Fruit fly (Drosophila melanogaster): ENCODE results near the gene ppk27.
A peak's percentile ranks its signal among the peaks of the same experiment; 100 is the strongest.

Gene ppk27

dm6 chr3L:3802677-3803076 is 47.7 kb upstream of the ppk27 start (continued):
- TF ChIP-seq CG10147 (GFP tag; optimal IDR thresholded peaks at IDR 0.05), result peak; percentile 63
- TF ChIP-seq Spps (tag; optimal IDR thresholded peaks at IDR 0.05), result no peak
- peak; percentile 71 for TF ChIP-seq dmrt99B (tag; optimal IDR thresholded peaks at IDR 0.05)
- TF ChIP-seq tgo (GFP tag; IDR thresholded peaks at IDR 0.05), result peak; percentile 81
- peak; percentile 56 for TF ChIP-seq CG11723 (GFP tag; optimal IDR thresholded peaks at IDR 0.05)
- peak; percentile 80 for TF ChIP-seq CG13424 (tag; optimal IDR thresholded peaks at IDR 0.05)
- TF ChIP-seq CG4707 (GFP tag; optimal IDR thresholded peaks at IDR 0.05), result peak; percentile 21
- peak; percentile 45 for TF ChIP-seq slou (GFP tag; optimal IDR thresholded peaks at IDR 0.05)
- peak; percentile 42 for TF ChIP-seq CG10462 (GFP tag; optimal IDR thresholded peaks at IDR 0.05)
- TF ChIP-seq Max (GFP tag; optimal IDR thresholded peaks at IDR 0.05), result peak; percentile 35
- peak; percentile 66 for TF ChIP-seq CG17359 (tag; optimal IDR thresholded peaks at IDR 0.05)
- peak; percentile 67 for TF ChIP-seq Oli (tag; optimal IDR thresholded peaks at IDR 0.05)
- TF ChIP-seq Dip2 (GFP tag; IDR thresholded peaks at IDR 0.05), result peak; percentile 26; the same call in 1 of the 2 replicates
- no peak for TF ChIP-seq btn (GFP tag; optimal IDR thresholded peaks at IDR 0.05)
- no peak for TF ChIP-seq CG31388 (GFP tag; optimal IDR thresholded peaks at IDR 0.05)
- peak; percentile 71 for TF ChIP-seq Mrtf (GFP tag; IDR thresholded peaks at IDR 0.05)
- TF ChIP-seq Chrac-16 (GFP tag; optimal IDR thresholded peaks at IDR 0.05), result peak; percentile 56
- TF ChIP-seq Xrp1 (GFP tag; IDR thresholded peaks at IDR 0.05), result peak; percentile 80
- TF ChIP-seq sd (tag; optimal IDR thresholded peaks at IDR 0.05), result peak; percentile 53
- TF ChIP-seq dpn (GFP tag; optimal IDR thresholded peaks at IDR 0.05), result peak; percentile 82 to 86
- no peak for TF ChIP-seq CG15479 (GFP tag; optimal IDR thresholded peaks at IDR 0.05)
- TF ChIP-seq CG7987 (GFP tag; optimal IDR thresholded peaks at IDR 0.05), result no peak
- peak; percentile 88 for TF ChIP-seq Dbx (GFP tag; IDR thresholded peaks at IDR 0.05)
- peak; percentile 68 for TF ChIP-seq CG31441 (GFP tag; IDR thresholded peaks at IDR 0.05)
- peak; percentile 32 for TF ChIP-seq slp2 (GFP tag; optimal IDR thresholded peaks at IDR 0.05)
- peak; percentile 64 for TF ChIP-seq CG6813 (GFP tag; optimal IDR thresholded peaks at IDR 0.05)
- peak; percentile 57 for TF ChIP-seq E2f2 (GFP tag; IDR thresholded peaks at IDR 0.05)
- peak; percentile 66 for TF ChIP-seq CG6854 (GFP tag; optimal IDR thresholded peaks at IDR 0.05)
- TF ChIP-seq Hr3 (GFP tag; optimal IDR thresholded peaks at IDR 0.05), result peak; percentile 56
- peak; percentile 0 for TF ChIP-seq Camta (GFP tag; optimal IDR thresholded peaks at IDR 0.05)
- TF ChIP-seq Pdp1 (GFP tag; optimal IDR thresholded peaks at IDR 0.05), result peak; percentile 69 to 77
- peak; percentile 73 for TF ChIP-seq CG8944 (GFP tag; optimal IDR thresholded peaks at IDR 0.05)
- no peak for TF ChIP-seq Opbp (GFP tag; IDR thresholded peaks at IDR 0.05; ENCODE audit: partially characterized antibody)
- TF ChIP-seq Gug (GFP tag; IDR thresholded peaks at IDR 0.05), result peak; percentile 79; the same call in 3 of the 4 replicates
- no peak for TF ChIP-seq eve (GFP tag; optimal IDR thresholded peaks at IDR 0.05)
- peak; percentile 47 for TF ChIP-seq CG12942 (GFP tag; optimal IDR thresholded peaks at IDR 0.05)
- TF ChIP-seq Jarid2 (GFP tag; optimal IDR thresholded peaks at IDR 0.05), result peak; percentile 26
- TF ChIP-seq CkIIα-i1 (GFP tag; IDR thresholded peaks at IDR 0.05), result no peak; the same call in 1 of the 2 replicates
- TF ChIP-seq pan (optimal IDR thresholded peaks at IDR 0.05), result no peak
- peak in 1 of 2 experiments; percentile 87 for TF ChIP-seq pan (GFP tag; optimal IDR thresholded peaks at IDR 0.05 in 1 of 2, IDR thresholded peaks at IDR 0.05 in 1 of 2)
- peak; percentile 82 for TF ChIP-seq CG14441 (GFP tag; IDR thresholded peaks at IDR 0.05)
- TF ChIP-seq Fer2 (tag; optimal IDR thresholded peaks at IDR 0.05), result peak; percentile 19
- peak; percentile 69 for TF ChIP-seq CG10366 (GFP tag; IDR thresholded peaks at IDR 0.05)
- 0 out of 2 replicates have a peak, but pooled peaks have one; percentile 41 for TF ChIP-seq ap (GFP tag; IDR thresholded peaks at IDR 0.05)
- TF ChIP-seq chn (GFP tag; optimal IDR thresholded peaks at IDR 0.05), result peak; percentile 58
- peak; percentile 53 for TF ChIP-seq tin (GFP tag; optimal IDR thresholded peaks at IDR 0.05)
- TF ChIP-seq eyg (GFP tag; optimal IDR thresholded peaks at IDR 0.05), result peak; percentile 64
- TF ChIP-seq fd96Cb (tag; optimal IDR thresholded peaks at IDR 0.05), result peak; percentile 36
- TF ChIP-seq CG9932 (GFP tag; IDR thresholded peaks at IDR 0.05), result peak; percentile 84
- peak; percentile 89 for TF ChIP-seq NfI (GFP tag; optimal IDR thresholded peaks at IDR 0.05)
- TF ChIP-seq Sin3A (optimal IDR thresholded peaks at IDR 0.05), result no peak
- TF ChIP-seq salm (tag; optimal IDR thresholded peaks at IDR 0.05), result no peak
